Fruit fly (Drosophila melanogaster): Measurements from ENCODE around the gene CG33645.

The CG33645 gene

dm6 chr2L:13549973-13550458 lies 17.4 kb downstream of the CG33645 start, which contains the start of gene kuz (continued):
- TF ChIP-seq Ets97D (GFP tag; optimal IDR thresholded peaks at IDR 0.05) (no peak), nmo (GFP tag; optimal IDR thresholded peaks at IDR 0.05) (peak; percentile 17), NK7.1 (GFP tag; optimal IDR thresholded peaks at IDR 0.05) (peak; percentile 18), fd64A (GFP tag; optimal IDR thresholded peaks at IDR 0.05) (peak; percentile 39), otp (GFP tag; IDR thresholded peaks at IDR 0.05) (no peak; the same call in 2 of the 3 replicates), CG10274 (GFP tag; optimal IDR thresholded peaks at IDR 0.05) (no peak), z (GFP tag; IDR thresholded peaks at IDR 0.05) (no peak), Dref (GFP tag; IDR thresholded peaks at IDR 0.05) (no peak), chn (GFP tag; optimal IDR thresholded peaks at IDR 0.05) (no peak), CG14441 (GFP tag; IDR thresholded peaks at IDR 0.05) (no peak; the same call in 1 of the 2 replicates), row (GFP tag; IDR thresholded peaks at IDR 0.05) (peak; percentile 69; the same call in 2 of the 3 replicates), gro (GFP tag; optimal IDR thresholded peaks at IDR 0.05) (peak; percentile 13), bbx (GFP tag; IDR thresholded peaks at IDR 0.05; ENCODE audit: partially characterized antibody) (peak; percentile 83), her (GFP tag; optimal IDR thresholded peaks at IDR 0.05) (peak; percentile 21), rib (GFP tag; IDR thresholded peaks at IDR 0.05) (peak; percentile 82; the same call in 1 of the 2 replicates), MBD-R2 (GFP tag; IDR thresholded peaks at IDR 0.05) (peak; percentile 38; the same call in 1 of the 2 replicates), Aef1 (GFP tag; IDR thresholded peaks at IDR 0.05) (peak; percentile 18; the same call in 1 of the 3 replicates), CG10431 (GFP tag; optimal IDR thresholded peaks at IDR 0.05) (no peak), unc-4 (GFP tag; IDR thresholded peaks at IDR 0.05; ENCODE audit: partially characterized antibody) (peak; percentile 62), tna (GFP tag; IDR thresholded peaks at IDR 0.05; ENCODE audit: partially characterized antibody) (peak; percentile 64; the same call in 1 of the 2 replicates), E2f1 (GFP tag; IDR thresholded peaks at IDR 0.05) (no peak), Sox100B (GFP tag; optimal IDR thresholded peaks at IDR 0.05) (no peak), nerfin-2 (GFP tag; IDR thresholded peaks at IDR 0.05; ENCODE audit: partially characterized antibody) (peak; percentile 44; the same call in 1 of the 2 replicates), CG6272 (GFP tag; IDR thresholded peaks at IDR 0.05) (no peak), Myb (GFP tag; optimal IDR thresholded peaks at IDR 0.05) (no peak), CG8281 (tag; optimal IDR thresholded peaks at IDR 0.05) (no peak), CG4707 (GFP tag; optimal IDR thresholded peaks at IDR 0.05) (no peak), eve (GFP tag; optimal IDR thresholded peaks at IDR 0.05) (no peak), ems (GFP tag; optimal IDR thresholded peaks at IDR 0.05) (peak; percentile 19), Eip74EF (GFP tag; optimal IDR thresholded peaks at IDR 0.05) (peak in 1 of 2 experiments; percentile 18), CG16863 (GFP tag; optimal IDR thresholded peaks at IDR 0.05) (no peak), CG18619 (GFP tag; optimal IDR thresholded peaks at IDR 0.05) (peak; percentile 2), amos (GFP tag; IDR thresholded peaks at IDR 0.05; ENCODE audit: partially characterized antibody) (peak; percentile 62; the same call in 1 of the 2 replicates)

DNA sequence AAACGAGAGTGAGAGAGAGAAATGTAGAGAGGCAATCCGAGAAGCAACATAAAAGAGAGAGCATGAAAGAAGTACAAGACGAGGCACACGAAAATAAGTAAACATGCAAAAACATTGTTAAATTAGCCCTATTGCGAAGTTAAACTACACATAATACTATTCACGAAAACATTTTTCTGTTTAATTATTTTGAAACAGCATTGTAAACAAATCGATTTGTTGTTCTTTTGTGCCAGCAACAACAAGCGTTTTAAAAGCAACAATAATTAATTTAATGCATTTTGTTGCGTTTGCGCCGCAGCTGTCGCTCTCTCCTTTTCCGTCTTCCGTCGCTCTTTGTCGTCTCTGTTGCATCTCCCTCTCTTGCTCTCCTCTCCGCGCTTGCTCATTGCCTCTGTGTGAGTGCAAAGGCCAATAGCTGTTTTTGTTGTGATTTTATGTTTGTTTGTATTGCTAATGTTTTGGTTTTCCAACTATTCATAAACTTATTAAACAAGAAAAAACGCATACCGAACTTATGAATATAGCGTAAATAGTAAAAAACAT lies 17.9 kb downstream of the CG33645 start:
- TF ChIP-seq Drgx (GFP tag; IDR thresholded peaks at IDR 0.05): peak; percentile 35; the same call in 1 of the 2 replicates
- peak; percentile 25 for TF ChIP-seq CG8924 (tag; optimal IDR thresholded peaks at IDR 0.05)
- TF ChIP-seq scrt (GFP tag; optimal IDR thresholded peaks at IDR 0.05): no peak
- TF ChIP-seq Hr39 (optimal IDR thresholded peaks at IDR 0.05): peak; percentile 6
- no peak for TF ChIP-seq CoRest (tag; optimal IDR thresholded peaks at IDR 0.05)
- peak; percentile 93 for TF ChIP-seq nom (GFP tag; optimal IDR thresholded peaks at IDR 0.05)
- peak; percentile 11 for TF ChIP-seq sens (GFP tag)
- TF ChIP-seq Dll (GFP tag; IDR thresholded peaks at IDR 0.05; ENCODE audit: partially characterized antibody): 0 out of 4 replicates have a peak, but pooled peaks have one; percentile 15
- no peak for TF ChIP-seq wor (GFP tag; IDR thresholded peaks at IDR 0.05)
- TF ChIP-seq yki (optimal IDR thresholded peaks at IDR 0.05): peak; percentile 91
- TF ChIP-seq sna (GFP tag; IDR thresholded peaks at IDR 0.05; ENCODE audit: partially characterized antibody): no peak
- TF ChIP-seq jumu (GFP tag; optimal IDR thresholded peaks at IDR 0.05): no peak
- TF ChIP-seq ewg (GFP tag; optimal IDR thresholded peaks at IDR 0.05): peak; percentile 86
- peak in 1 of 2 experiments; percentile 81 for TF ChIP-seq eve (GFP tag; optimal IDR thresholded peaks at IDR 0.05)
- TF ChIP-seq CG4360 (GFP tag; IDR thresholded peaks at IDR 0.05): peak; percentile 85
- TF ChIP-seq chinmo (GFP tag; IDR thresholded peaks at IDR 0.05; ENCODE audit: partially characterized antibody): peak; percentile 75
- peak; percentile 93 to 96 for TF ChIP-seq Trl (optimal IDR thresholded peaks at IDR 0.05)
- TF ChIP-seq Trl (GFP tag; optimal IDR thresholded peaks at IDR 0.05): no peak
- peak; percentile 29; the same call in 1 of the 2 replicates for TF ChIP-seq crol (GFP tag; IDR thresholded peaks at IDR 0.05)
